Fruit fly (Drosophila melanogaster): ENCODE results near the gene fbl.

fbl gene

DNA sequence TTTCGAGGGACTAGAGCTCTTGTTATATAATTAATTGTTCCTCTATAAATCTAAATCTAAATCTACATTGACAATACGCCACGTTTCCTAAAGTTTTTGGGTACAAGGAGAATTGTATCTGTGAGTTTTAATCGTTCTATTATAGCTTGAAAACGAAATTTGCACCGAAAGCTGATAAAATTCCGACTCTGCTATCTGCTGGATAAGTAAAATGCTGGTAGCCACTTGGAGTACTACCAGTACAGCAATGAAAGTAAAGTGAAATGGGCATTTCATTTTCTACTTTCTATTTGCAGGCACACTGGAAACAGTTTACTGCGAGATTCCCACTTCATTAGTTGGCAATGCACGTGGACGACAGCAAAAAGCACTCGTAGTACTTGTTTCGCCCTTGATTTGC, 31.1 kb upstream of the fbl start, which contains the start of gene CG5618:
TSS of gene CG5618 (plus strand) at position 301 of the 400 bp plus-strand sequence.
- TF ChIP-seq CG5204 (GFP tag; optimal IDR thresholded peaks at IDR 0.05) (no peak), CG7101 (tag; optimal IDR thresholded peaks at IDR 0.05) (no peak), Mnt (GFP tag; optimal IDR thresholded peaks at IDR 0.05) (no peak), cic (GFP tag; optimal IDR thresholded peaks at IDR 0.05) (no peak), kay (GFP tag; ENCODE audit: borderline replicate concordance) (no peak), toe (GFP tag; optimal IDR thresholded peaks at IDR 0.05) (no peak), Clk (GFP tag; optimal IDR thresholded peaks at IDR 0.05) (no peak), ovo (GFP tag; optimal IDR thresholded peaks at IDR 0.05) (no peak), bab1 (GFP tag; optimal IDR thresholded peaks at IDR 0.05) (no peak), tj (GFP tag; optimal IDR thresholded peaks at IDR 0.05) (no peak), CG11617 (GFP tag; optimal IDR thresholded peaks at IDR 0.05) (no peak), CG33017 (tag; optimal IDR thresholded peaks at IDR 0.05) (no peak), CG12768 (GFP tag; optimal IDR thresholded peaks at IDR 0.05) (no peak), CG1620 (GFP tag; optimal IDR thresholded peaks at IDR 0.05) (no peak), CG14711 (tag; optimal IDR thresholded peaks at IDR 0.05) (no peak), Hr96 (GFP tag; optimal IDR thresholded peaks at IDR 0.05) (no peak), pad (GFP tag; optimal IDR thresholded peaks at IDR 0.05) (no peak), cnc (optimal IDR thresholded peaks at IDR 0.05) (no peak)

DNA sequence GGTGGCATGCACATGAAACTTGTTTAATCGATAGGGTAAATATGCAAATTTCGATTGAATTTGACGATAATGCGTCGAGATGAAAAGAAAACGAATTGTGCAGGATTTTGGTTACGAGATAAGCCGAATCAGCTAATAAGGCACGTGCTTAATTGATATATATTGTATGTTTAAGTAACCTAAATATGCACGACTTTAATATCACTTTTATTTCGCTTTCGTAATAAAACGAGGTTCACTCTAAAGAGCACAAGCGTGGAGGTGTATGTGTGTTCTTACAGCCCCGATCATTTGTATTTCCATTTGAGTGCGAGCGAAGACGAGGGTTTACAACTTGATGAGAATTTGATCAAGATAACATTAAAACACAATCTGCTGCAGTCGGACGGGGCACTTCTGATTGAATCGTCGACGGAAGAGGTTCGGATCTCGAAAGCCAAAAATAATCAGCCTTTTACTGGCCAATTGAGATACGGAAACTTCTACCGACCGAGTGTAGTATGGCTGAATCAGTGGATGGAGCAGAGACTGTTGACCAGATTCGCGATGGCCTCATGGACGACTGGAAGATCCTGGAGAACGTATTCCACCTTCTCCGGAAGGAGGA, 30.4 kb upstream of the fbl start:
- TF ChIP-seq Mnt (GFP tag; optimal IDR thresholded peaks at IDR 0.05) (peak; percentile 30), ovo (GFP tag; optimal IDR thresholded peaks at IDR 0.05) (no peak), CG14711 (tag; optimal IDR thresholded peaks at IDR 0.05) (peak; percentile 12), cnc (optimal IDR thresholded peaks at IDR 0.05) (no peak), bab1 (GFP tag; optimal IDR thresholded peaks at IDR 0.05) (no peak), CG11617 (GFP tag; optimal IDR thresholded peaks at IDR 0.05) (peak; percentile 43), CG1620 (GFP tag; optimal IDR thresholded peaks at IDR 0.05) (no peak), kay (GFP tag; ENCODE audit: borderline replicate concordance) (peak; percentile 83), Hr96 (GFP tag; optimal IDR thresholded peaks at IDR 0.05) (no peak), Clk (GFP tag; optimal IDR thresholded peaks at IDR 0.05) (no peak), Crg-1 (GFP tag; optimal IDR thresholded peaks at IDR 0.05) (no peak), CG5204 (GFP tag; optimal IDR thresholded peaks at IDR 0.05) (no peak), CG7045 (GFP tag; optimal IDR thresholded peaks at IDR 0.05) (peak; percentile 54), cic (GFP tag; optimal IDR thresholded peaks at IDR 0.05) (peak; percentile 81), CG33017 (tag; optimal IDR thresholded peaks at IDR 0.05) (peak; percentile 68), CG12768 (GFP tag; optimal IDR thresholded peaks at IDR 0.05) (peak; percentile 9), CG7101 (tag; optimal IDR thresholded peaks at IDR 0.05) (peak; percentile 79), toe (GFP tag; optimal IDR thresholded peaks at IDR 0.05) (no peak), tj (GFP tag; optimal IDR thresholded peaks at IDR 0.05) (peak; percentile 10), pad (GFP tag; optimal IDR thresholded peaks at IDR 0.05) (peak; percentile 19)

dm6 chr3L:20354363-20354762, 29.9 kb upstream of the fbl start:
- TF ChIP-seq Mnt (GFP tag; optimal IDR thresholded peaks at IDR 0.05), result no peak
- TF ChIP-seq CG7045 (GFP tag; optimal IDR thresholded peaks at IDR 0.05), result no peak

dm6 chr3L:20354872-20355271, 29.4 kb upstream of the fbl start:
- TF ChIP-seq Clk (GFP tag; optimal IDR thresholded peaks at IDR 0.05), result no peak
- TF ChIP-seq CG33017 (tag; optimal IDR thresholded peaks at IDR 0.05), result no peak
- no peak for TF ChIP-seq Mnt (GFP tag; optimal IDR thresholded peaks at IDR 0.05)
- TF ChIP-seq CG11617 (GFP tag; optimal IDR thresholded peaks at IDR 0.05), result no peak
- no peak for TF ChIP-seq pad (GFP tag; optimal IDR thresholded peaks at IDR 0.05)
- no peak for TF ChIP-seq cnc (optimal IDR thresholded peaks at IDR 0.05)
- no peak for TF ChIP-seq CG7101 (tag; optimal IDR thresholded peaks at IDR 0.05)
- no peak for TF ChIP-seq bab1 (GFP tag; optimal IDR thresholded peaks at IDR 0.05)
- no peak for TF ChIP-seq Hr96 (GFP tag; optimal IDR thresholded peaks at IDR 0.05)
- TF ChIP-seq ovo (GFP tag; optimal IDR thresholded peaks at IDR 0.05), result no peak

DNA sequence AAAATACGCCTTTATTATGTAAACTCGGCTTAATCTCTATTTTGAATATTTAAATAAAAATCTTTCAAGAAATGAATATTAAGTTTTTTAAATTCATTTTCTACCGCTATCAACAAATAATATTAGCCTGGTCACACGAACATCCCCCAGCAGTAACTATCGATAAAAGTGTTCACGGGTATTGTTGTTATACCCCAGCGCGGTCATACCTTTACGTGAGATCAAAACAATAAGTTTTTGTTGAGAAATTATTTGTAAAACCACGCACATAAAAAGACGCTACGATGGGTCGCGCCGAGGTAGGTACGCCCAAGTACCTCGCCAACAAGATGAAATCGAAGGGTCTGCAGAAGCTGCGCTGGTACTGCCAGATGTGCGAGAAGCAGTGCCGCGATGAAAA, 27.6 kb upstream of the fbl start, which contains the start of gene kin17:
TSS of gene kin17 (plus strand) at position 195 of the 400 bp plus-strand sequence.
- TF ChIP-seq Clk (GFP tag; optimal IDR thresholded peaks at IDR 0.05) (no peak), bab1 (GFP tag; optimal IDR thresholded peaks at IDR 0.05) (peak; percentile 41)

DNA sequence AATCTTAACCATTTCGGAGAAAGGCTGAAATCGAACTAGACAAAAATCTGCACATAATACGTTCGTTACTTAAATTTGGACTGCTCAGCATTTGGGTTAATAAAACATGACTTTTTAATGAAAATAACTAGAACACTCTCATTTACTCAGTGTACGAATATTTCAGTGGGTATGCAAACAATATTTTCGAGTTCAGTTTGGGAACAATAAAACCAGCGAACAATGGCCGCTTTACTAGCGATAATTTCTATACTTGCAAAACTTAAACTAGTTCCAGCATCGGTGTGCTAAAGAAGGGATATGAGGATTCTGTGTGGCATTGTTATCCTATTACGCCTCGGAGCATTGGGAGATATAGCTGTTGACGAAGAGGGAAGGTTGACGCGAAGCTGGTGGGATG, 26.0 kb upstream of the fbl start, which contains the start of gene CG5665:
TSS of gene CG5665 (plus strand) at position 301 of the 400 bp plus-strand sequence.
- TF ChIP-seq CG7045 (GFP tag; optimal IDR thresholded peaks at IDR 0.05) (no peak), CG7101 (tag; optimal IDR thresholded peaks at IDR 0.05) (no peak), CG11617 (GFP tag; optimal IDR thresholded peaks at IDR 0.05) (no peak), cnc (optimal IDR thresholded peaks at IDR 0.05) (no peak), Crg-1 (GFP tag; optimal IDR thresholded peaks at IDR 0.05) (no peak), cic (GFP tag; optimal IDR thresholded peaks at IDR 0.05) (no peak), CG5204 (GFP tag; optimal IDR thresholded peaks at IDR 0.05) (no peak), Hr96 (GFP tag; optimal IDR thresholded peaks at IDR 0.05) (no peak), Mnt (GFP tag; optimal IDR thresholded peaks at IDR 0.05) (no peak), CG1620 (GFP tag; optimal IDR thresholded peaks at IDR 0.05) (no peak), CG14711 (tag; optimal IDR thresholded peaks at IDR 0.05) (no peak), Clk (GFP tag; optimal IDR thresholded peaks at IDR 0.05) (no peak), toe (GFP tag; optimal IDR thresholded peaks at IDR 0.05) (no peak), CG12768 (GFP tag; optimal IDR thresholded peaks at IDR 0.05) (no peak), pad (GFP tag; optimal IDR thresholded peaks at IDR 0.05) (no peak), kay (GFP tag; ENCODE audit: borderline replicate concordance) (no peak), CG33017 (tag; optimal IDR thresholded peaks at IDR 0.05) (no peak)
